Worm (Caenorhabditis elegans): Measurements from ENCODE around the gene M162.15.

Gene M162.15

ce11 chrV:19741034-19741433, 30.5 kb downstream of the M162.15 start, which contains the start of gene W04E12.2:
TSS of gene W04E12.2 (minus strand) at chrV:19741134.
- TF ChIP-seq lin-11 (tag; optimal IDR thresholded peaks at IDR 0.05) (no peak), skn-1 (tag; optimal IDR thresholded peaks at IDR 0.05) (no peak), R02D3.7 (tag; optimal IDR thresholded peaks at IDR 0.05) (no peak), mdl-1 (tag; optimal IDR thresholded peaks at IDR 0.05) (no peak), dmd-4 (tag; optimal IDR thresholded peaks at IDR 0.05) (no peak)

ce11 chrV:19738117-19738516, 33.4 kb downstream of the M162.15 start, which contains the start of gene fbxa-131:
TSS of gene fbxa-131 (plus strand) at chrV:19738417.
- TF ChIP-seq nhr-21 (tag; optimal IDR thresholded peaks at IDR 0.05) (no peak), mdl-1 (tag; optimal IDR thresholded peaks at IDR 0.05) (no peak), snpc-4 (tag; optimal IDR thresholded peaks at IDR 0.05) (no peak), elt-1 (tag; optimal IDR thresholded peaks at IDR 0.05) (no peak), zag-1 (tag; optimal IDR thresholded peaks at IDR 0.05) (no peak), alr-1 (tag; optimal IDR thresholded peaks at IDR 0.05) (no peak), F13H6.1 (tag; optimal IDR thresholded peaks at IDR 0.05) (no peak), ztf-11 (tag; optimal IDR thresholded peaks at IDR 0.05) (no peak), lin-39 (tag; optimal IDR thresholded peaks at IDR 0.05) (no peak), R02D3.7 (tag; optimal IDR thresholded peaks at IDR 0.05) (no peak), sma-3 (GFP tag; optimal IDR thresholded peaks at IDR 0.05) (no peak), Y55F3AM.14 (GFP tag; optimal IDR thresholded peaks at IDR 0.05) (no peak), nhr-10 (tag; optimal IDR thresholded peaks at IDR 0.05) (no peak), ZK546.5 (tag; optimal IDR thresholded peaks at IDR 0.05) (no peak), egl-27 (tag; optimal IDR thresholded peaks at IDR 0.05) (no peak), nhr-77 (tag; optimal IDR thresholded peaks at IDR 0.05) (no peak), nhr-129 (tag; optimal IDR thresholded peaks at IDR 0.05) (no peak)

DNA sequence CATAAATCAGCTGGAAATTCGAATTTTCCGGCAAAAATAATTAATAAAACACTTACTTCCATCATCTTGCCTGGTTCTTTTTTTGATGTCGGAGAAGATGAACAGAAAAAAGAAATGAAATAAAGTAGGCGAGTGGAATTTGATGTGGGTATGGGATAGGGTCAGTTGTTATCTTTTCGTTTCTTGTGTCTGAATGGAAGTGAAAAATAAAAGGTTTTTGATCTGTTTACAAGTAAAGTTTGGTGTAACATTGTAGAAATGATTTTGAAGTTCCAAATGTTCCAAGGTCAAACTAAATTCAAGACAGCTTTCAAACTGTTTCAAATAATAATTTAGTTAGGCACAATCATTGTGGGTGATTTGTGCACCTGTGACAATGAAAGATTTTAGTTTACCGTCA, 34.1 kb downstream of the M162.15 start, which contains the start of gene W04E12.7:
W04E12.7 (minus strand) TSS at position 101 of the 400 bp plus-strand sequence.
- TF ChIP-seq ZK546.5 (tag; optimal IDR thresholded peaks at IDR 0.05) (no peak), nhr-77 (tag; optimal IDR thresholded peaks at IDR 0.05) (no peak), aly-2 (tag; optimal IDR thresholded peaks at IDR 0.05) (no peak), ztf-4 (tag; optimal IDR thresholded peaks at IDR 0.05) (no peak), crh-2 (tag; optimal IDR thresholded peaks at IDR 0.05) (no peak), nhr-25 (tag; optimal IDR thresholded peaks at IDR 0.05) (no peak), elt-3 (tag; optimal IDR thresholded peaks at IDR 0.05) (no peak), sma-3 (GFP tag; optimal IDR thresholded peaks at IDR 0.05) (no peak), lin-13 (GFP tag; optimal IDR thresholded peaks at IDR 0.05) (no peak), egl-27 (tag; optimal IDR thresholded peaks at IDR 0.05) (no peak), zag-1 (tag; optimal IDR thresholded peaks at IDR 0.05) (no peak)

DNA sequence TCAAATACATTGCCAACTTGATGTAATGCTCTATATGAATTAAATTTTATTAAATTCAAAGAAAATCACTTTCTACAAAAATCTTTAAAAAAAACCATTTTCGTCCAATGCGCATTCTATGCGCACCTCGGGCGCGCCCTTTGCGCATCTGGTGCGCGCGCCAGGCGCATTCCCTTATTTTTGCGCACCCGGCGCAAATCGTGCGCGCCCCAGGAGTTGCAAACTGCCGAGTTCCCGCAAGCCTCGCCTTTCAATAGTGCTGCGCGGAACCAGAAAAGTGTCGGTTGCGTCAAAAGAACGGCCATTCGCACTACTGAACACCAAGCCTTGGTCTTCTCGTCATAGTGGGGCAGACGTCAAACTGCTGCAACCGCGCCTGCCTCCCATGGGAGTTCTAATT, 37.8 kb downstream of the M162.15 start:
- TF ChIP-seq dmd-4 (tag; optimal IDR thresholded peaks at IDR 0.05), result no peak
- no peak for TF ChIP-seq C34F6.9 (tag; optimal IDR thresholded peaks at IDR 0.05)
- no peak for TF ChIP-seq sma-9 (GFP tag; optimal IDR thresholded peaks at IDR 0.05)
- TF ChIP-seq sma-9 (tag; optimal IDR thresholded peaks at IDR 0.05), result no peak
- no peak for TF ChIP-seq sem-4 (tag; optimal IDR thresholded peaks at IDR 0.05)
- TF ChIP-seq ztf-1 (GFP tag; conservative IDR thresholded peaks at IDR 0.05), result no peak
- no peak for TF ChIP-seq ztf-4 (tag; optimal IDR thresholded peaks at IDR 0.05)
- no peak for TF ChIP-seq blmp-1 (tag; optimal IDR thresholded peaks at IDR 0.05; ENCODE audit: insufficient read depth)
- no peak for TF ChIP-seq nhr-10 (tag; optimal IDR thresholded peaks at IDR 0.05)
- no peak for TF ChIP-seq nhr-6 (tag; optimal IDR thresholded peaks at IDR 0.05)
- TF ChIP-seq lsy-2 (tag; optimal IDR thresholded peaks at IDR 0.05), result no peak
- TF ChIP-seq ZK546.5 (tag; optimal IDR thresholded peaks at IDR 0.05), result no peak
- no peak for TF ChIP-seq nhr-12 (tag; optimal IDR thresholded peaks at IDR 0.05)
- no peak for TF ChIP-seq R02D3.7 (tag; optimal IDR thresholded peaks at IDR 0.05)
- TF ChIP-seq F13H6.1 (tag; optimal IDR thresholded peaks at IDR 0.05), result no peak
- TF ChIP-seq lin-39 (tag; optimal IDR thresholded peaks at IDR 0.05), result no peak
- no peak for TF ChIP-seq egl-27 (tag; optimal IDR thresholded peaks at IDR 0.05)
- no peak for TF ChIP-seq sma-3 (GFP tag; optimal IDR thresholded peaks at IDR 0.05)

DNA sequence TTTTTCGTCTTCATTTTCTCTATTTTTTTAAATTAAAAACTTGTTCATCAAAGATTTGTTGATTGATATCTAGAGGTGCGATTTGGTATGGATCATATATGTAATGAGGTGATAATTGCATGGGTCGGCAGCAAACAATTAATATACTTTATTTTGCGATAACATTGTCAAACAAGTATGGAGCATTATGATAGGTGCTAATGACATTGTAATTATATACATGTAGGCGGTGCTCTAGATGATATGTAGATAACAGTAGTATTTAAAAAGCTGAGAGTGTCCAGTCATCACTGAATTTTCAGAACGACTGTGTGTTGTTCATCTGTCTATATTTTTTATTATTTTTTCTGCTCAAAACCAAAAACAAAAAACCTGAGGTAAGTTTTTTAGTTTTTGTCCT, 41.3 kb downstream of the M162.15 start, which contains the start of gene Y116F11A.1:
Y116F11A.1 (plus strand) TSS at position 301 of the 400 bp plus-strand sequence.
- TF ChIP-seq crh-2 (tag; optimal IDR thresholded peaks at IDR 0.05) (no peak), nhr-6 (tag; optimal IDR thresholded peaks at IDR 0.05) (no peak), R02D3.7 (tag; optimal IDR thresholded peaks at IDR 0.05) (no peak), C34F6.9 (tag; optimal IDR thresholded peaks at IDR 0.05) (no peak), Y55F3AM.14 (GFP tag; optimal IDR thresholded peaks at IDR 0.05) (no peak)

Data from whole organism, L2 larva.